Worm (Caenorhabditis elegans): Measurements from ENCODE around the gene fip-5.

DNA sequence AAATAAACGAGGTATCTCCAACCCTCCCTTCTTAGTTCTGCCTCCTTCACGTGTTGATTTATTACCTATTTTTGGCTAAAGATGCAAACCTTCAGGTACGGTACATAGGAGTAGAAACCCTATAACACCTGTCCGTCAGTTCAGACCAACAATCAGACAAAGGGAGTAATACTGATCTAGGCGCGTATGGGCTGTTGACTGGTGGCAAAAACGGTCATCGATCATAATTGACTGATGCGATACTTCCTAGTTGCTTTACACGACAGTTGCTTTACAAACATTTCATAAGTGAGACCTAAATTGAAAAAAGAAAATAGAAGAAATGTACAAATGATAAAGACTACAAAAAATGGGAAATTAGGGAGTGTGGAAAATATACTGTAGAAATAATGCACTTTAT, 47.6 kb downstream of the fip-5 start:
- no peak for TF ChIP-seq ceh-83 (GFP tag; optimal IDR thresholded peaks at IDR 0.05)
- no peak for TF ChIP-seq bed-3 (GFP tag; optimal IDR thresholded peaks at IDR 0.05)
